Fruit fly (Drosophila melanogaster) whole organism, wandering third instar larva: ENCODE measurements around the gene SC35.

Experiments used
- Dif ChIP-seq: fragments of 200-275, 200-300 bp; sonication (Bioruptor generic); optimal IDR thresholded peaks from 2 replicates; lab custom pipeline; 2018; ENCODE audit warnings: missing biosample characterization, missing genetic modification characterization; ENCODE audit not compliant: partially characterized antibody
- GATAd ChIP-seq: sonication (Bioruptor generic); optimal IDR thresholded peaks from 2 replicates; lab custom pipeline; 2016; ENCODE audit warnings: missing biosample characterization, missing genetic modification characterization
- Myc ChIP-seq: fragments of >200 bp; optimal IDR thresholded peaks from 2 replicates; lab custom pipeline; 2017
- br ChIP-seq: fragments of 200-800 bp; sonication (Bioruptor generic); optimal IDR thresholded peaks from 2 replicates; lab custom pipeline; 2016; ENCODE audit warnings: missing biosample characterization, missing genetic modification characterization
- fru ChIP-seq: fragments of 200-800 bp; sonication (Bioruptor generic); optimal IDR thresholded peaks from 3 replicates; lab custom pipeline; 2016; ENCODE audit warnings: missing biosample characterization, mild to moderate bottlenecking, missing genetic modification characterization
- jim ChIP-seq: fragments of 175-275, 200-325 bp; sonication (Bioruptor generic); optimal IDR thresholded peaks from 2 replicates; lab custom pipeline; 2016; ENCODE audit warnings: missing biosample characterization, mild to moderate bottlenecking, missing genetic modification characterization
- lola ChIP-seq: fragments of >200 bp; optimal IDR thresholded peaks from 2 replicates; lab custom pipeline; 2017; ENCODE audit warnings: missing biosample characterization, missing genetic modification characterization
- sage ChIP-seq: fragments of 200-800 bp; sonication (Bioruptor generic); optimal IDR thresholded peaks from 2 replicates; lab custom pipeline; 2016; ENCODE audit warnings: missing biosample characterization, mild to moderate bottlenecking, missing genetic modification characterization
- tai ChIP-seq: sonication (Bioruptor generic); optimal IDR thresholded peaks from 2 replicates; lab custom pipeline; 2016; ENCODE audit warnings: missing biosample characterization, missing genetic modification characterization

- TF ChIP-seq br (GFP tag; lab: Kevin White, UChicago) (no peak), Myc (no peak), fru (GFP tag; lab: Kevin White, UChicago) (no peak), tai (GFP tag; lab: Kevin White, UChicago) (no peak), Dif (GFP tag; lab: Kevin White, UChicago) (no peak), GATAd (no peak), lola (GFP tag; lab: Kevin White, UChicago) (no peak), jim (GFP tag; lab: Kevin White, UChicago) (no peak), sage (GFP tag; lab: Kevin White, UChicago) (no peak)
Measured at dm6 chr2L:12457715-12458114, 23.2 kb upstream of the SC35 start.
